Worm (Caenorhabditis elegans) whole organism, late embryonic: ENCODE measurements around the gene C14A4.12.

Source experiments
- K09A11.1 ChIP-seq: sonication (generic microtip); optimal IDR thresholded peaks from 2 replicates; lab custom pipeline; 2017; ENCODE audit warnings: antibody characterized with exemption, mild to moderate bottlenecking, missing genetic modification characterization, missing compliant biosample characterization; ENCODE audit not compliant: insufficient read depth
- T23F11.4 ChIP-seq: fragments of 200-800 bp; sonication (Bioruptor generic); optimal IDR thresholded peaks from 2 replicates; lab custom pipeline; 2018; ENCODE audit warnings: mild to moderate bottlenecking, missing genetic modification characterization, missing compliant biosample characterization
- Y22D7AL.16 ChIP-seq: sonication (generic microtip); optimal IDR thresholded peaks from 2 replicates; lab custom pipeline; 2016; ENCODE audit warnings: missing genetic modification characterization, missing compliant biosample characterization
- ceh-18 ChIP-seq: sonication (generic microtip); optimal IDR thresholded peaks from 2 replicates; lab custom pipeline; 2016; ENCODE audit warnings: missing genetic modification characterization, missing compliant biosample characterization
- ceh-2 ChIP-seq: sonication (generic microtip); optimal IDR thresholded peaks from 2 replicates; lab custom pipeline; 2016; ENCODE audit warnings: missing genotype, missing genetic modification characterization, missing compliant biosample characterization
- ceh-22 ChIP-seq: sonication (generic microtip); optimal IDR thresholded peaks from 2 replicates; lab custom pipeline; 2017; ENCODE audit warnings: missing biosample characterization, missing genetic modification characterization
- ceh-24 ChIP-seq: sonication (generic microtip); optimal IDR thresholded peaks from 2 replicates; lab custom pipeline; 2016; ENCODE audit warnings: mild to moderate bottlenecking, missing genetic modification characterization, missing compliant biosample characterization
- ceh-31 ChIP-seq: sonication (generic microtip); optimal IDR thresholded peaks from 2 replicates; lab custom pipeline; 2016; ENCODE audit warnings: missing genetic modification characterization, missing compliant biosample characterization
- ceh-34 ChIP-seq: sonication (generic microtip); optimal IDR thresholded peaks from 2 replicates; lab custom pipeline; 2016; ENCODE audit warnings: mild to moderate bottlenecking, missing genetic modification characterization, missing compliant biosample characterization
- ceh-45 ChIP-seq: fragments of 200-800 bp; sonication (Bioruptor generic); IDR thresholded peaks from 2 replicates; pipeline ENCODE4 v1.3.6; 2022; ENCODE audit warnings: missing genetic modification reagents, missing genetic modification characterization, missing compliant biosample characterization
- ceh-48 ChIP-seq: sonication (generic microtip); optimal IDR thresholded peaks from 2 replicates; lab custom pipeline; 2016; ENCODE audit warnings: missing genetic modification characterization, inconsistent platforms, missing compliant biosample characterization
- ceh-6 ChIP-seq: fragments of 200-800 bp; sonication (Bioruptor generic); optimal IDR thresholded peaks from 2 replicates; lab custom pipeline; 2018; ENCODE audit warnings: mild to moderate bottlenecking, missing genetic modification characterization, missing compliant biosample characterization
- che-1 ChIP-seq: sonication (generic microtip); optimal IDR thresholded peaks from 2 replicates; lab custom pipeline; 2016; ENCODE audit warnings: mild to moderate bottlenecking, missing genetic modification characterization, missing compliant biosample characterization
- dmd-4 ChIP-seq: sonication (generic microtip); optimal IDR thresholded peaks from 2 replicates; lab custom pipeline; 2016; ENCODE audit warnings: borderline replicate concordance, missing genetic modification characterization, missing compliant biosample characterization
- dve-1 ChIP-seq: sonication (generic microtip); optimal IDR thresholded peaks from 2 replicates; lab custom pipeline; 2017; ENCODE audit warnings: antibody characterized with exemption, mild to moderate bottlenecking, missing genetic modification characterization, missing compliant biosample characterization
- ets-4 ChIP-seq: sonication (generic microtip); optimal IDR thresholded peaks from 2 replicates; lab custom pipeline; 2016; ENCODE audit warnings: missing genetic modification characterization, missing compliant biosample characterization
- fkh-10 ChIP-seq: fragments of 150-350 bp; optimal IDR thresholded peaks from 2 replicates; lab custom pipeline; 2014; ENCODE audit warnings: missing biosample characterization, missing genetic modification reagents, missing genetic modification characterization
- hlh-15 ChIP-seq: sonication (generic microtip); optimal IDR thresholded peaks from 2 replicates; lab custom pipeline; 2016; ENCODE audit warnings: missing genetic modification characterization, missing compliant biosample characterization
- hlh-30 ChIP-seq: sonication (generic microtip); optimal IDR thresholded peaks from 2 replicates; lab custom pipeline; 2017; ENCODE audit warnings: antibody characterized with exemption, missing genetic modification characterization, missing compliant biosample characterization; ENCODE audit not compliant: insufficient read depth
- hlh-6 ChIP-seq: sonication (generic microtip); optimal IDR thresholded peaks from 2 replicates; lab custom pipeline; 2016; ENCODE audit warnings: missing genotype, missing genetic modification characterization, missing compliant biosample characterization
- hlh-8 ChIP-seq: sonication (generic microtip); optimal IDR thresholded peaks from 2 replicates; lab custom pipeline; 2016; ENCODE audit warnings: missing genotype, missing genetic modification characterization, missing compliant biosample characterization
- lin-11 ChIP-seq: fragments of 200-800 bp; sonication (Bioruptor generic); optimal IDR thresholded peaks from 2 replicates; lab custom pipeline; 2018; ENCODE audit warnings: mild to moderate bottlenecking, missing genetic modification characterization, missing compliant biosample characterization
- madf-2 ChIP-seq: sonication (generic microtip); optimal IDR thresholded peaks from 2 replicates; lab custom pipeline; 2017; ENCODE audit warnings: missing genetic modification characterization, missing compliant biosample characterization
- mec-3 ChIP-seq: sonication (generic microtip); optimal IDR thresholded peaks from 2 replicates; lab custom pipeline; 2016; ENCODE audit warnings: borderline replicate concordance, missing genetic modification characterization, missing compliant biosample characterization
- nfya-1 ChIP-seq: sonication (generic microtip); optimal IDR thresholded peaks from 2 replicates; lab custom pipeline; 2017; ENCODE audit warnings: missing genetic modification characterization, mild to moderate bottlenecking, missing compliant biosample characterization, antibody characterized with exemption, moderate library complexity
- nhr-11 ChIP-seq: fragments of 150-350 bp; optimal IDR thresholded peaks from 2 replicates; lab custom pipeline; 2014; ENCODE audit warnings: missing biosample characterization, missing genetic modification characterization
- odd-2 ChIP-seq: sonication (generic microtip); optimal IDR thresholded peaks from 2 replicates; lab custom pipeline; 2017; ENCODE audit warnings: antibody characterized with exemption, mild to moderate bottlenecking, missing genetic modification characterization, missing compliant biosample characterization
- pag-3 ChIP-seq: sonication (generic microtip); optimal IDR thresholded peaks from 2 replicates; lab custom pipeline; 2016; ENCODE audit warnings: missing compliant biosample characterization, missing genetic modification characterization, borderline replicate concordance
- pat-9 ChIP-seq: fragments of 200-800 bp; sonication (Bioruptor generic); optimal IDR thresholded peaks from 2 replicates; lab custom pipeline; 2018; ENCODE audit warnings: mild to moderate bottlenecking, missing genetic modification characterization, moderate library complexity, missing compliant biosample characterization
- pha-2 ChIP-seq: sonication (generic microtip); optimal IDR thresholded peaks from 2 replicates; lab custom pipeline; 2017; ENCODE audit warnings: mild to moderate bottlenecking, missing genetic modification characterization, missing compliant biosample characterization
- pros-1 ChIP-seq: fragments of 150-350 bp; optimal IDR thresholded peaks from 2 replicates; lab custom pipeline; 2014; ENCODE audit warnings: missing biosample characterization, missing genetic modification reagents, missing genetic modification characterization
- sdc-2 ChIP-seq: sonication (generic microtip); optimal IDR thresholded peaks from 2 replicates; lab custom pipeline; 2016; ENCODE audit warnings: missing genotype, missing genetic modification characterization, missing compliant biosample characterization
- sox-2 ChIP-seq: fragments of 200-800 bp; sonication (Bioruptor generic); IDR thresholded peaks from 2 replicates; pipeline ENCODE4 v1.3.6; 2022; ENCODE audit warnings: missing genetic modification reagents, missing genetic modification characterization, missing compliant biosample characterization
- sox-4 ChIP-seq: sonication (generic microtip); optimal IDR thresholded peaks from 2 replicates; lab custom pipeline; 2017; ENCODE audit warnings: mild to moderate bottlenecking, missing genetic modification characterization, inconsistent platforms, missing compliant biosample characterization
- tbx-2 ChIP-seq: sonication (generic microtip); optimal IDR thresholded peaks from 2 replicates; lab custom pipeline; 2016; ENCODE audit warnings: missing genetic modification characterization, missing compliant biosample characterization
- ttx-3 ChIP-seq: sonication (generic microtip); optimal IDR thresholded peaks from 2 replicates; lab custom pipeline; 2016; ENCODE audit warnings: missing genetic modification reagents, missing genetic modification characterization, missing compliant biosample characterization
- unc-3 ChIP-seq, 2 experiments: fragments of 200-800 bp in 1 of 2; sonication (Bioruptor generic) in 1 of 2; sonication (generic microtip) in 1 of 2; conservative IDR thresholded peaks in 1 of 2; optimal IDR thresholded peaks in 1 of 2; 2 replicates each; pipeline versions ENCODE4 v1.3.6 to Lab custom; 2016 to 2022; ENCODE audit warnings: missing compliant biosample characterization in 2 of 2, missing genetic modification characterization in 2 of 2, missing genetic modification reagents in 1 of 2
- unc-42 ChIP-seq: sonication (generic microtip); optimal IDR thresholded peaks from 2 replicates; lab custom pipeline; 2016; ENCODE audit warnings: missing genotype, missing genetic modification characterization, missing compliant biosample characterization
- unc-55 ChIP-seq: sonication (generic microtip); optimal IDR thresholded peaks from 2 replicates; lab custom pipeline; 2017; ENCODE audit warnings: missing biosample characterization, missing genetic modification reagents, missing genetic modification characterization
- zip-5 ChIP-seq: sonication (generic microtip); optimal IDR thresholded peaks from 2 replicates; lab custom pipeline; 2016; ENCODE audit warnings: missing genetic modification characterization, missing compliant biosample characterization

The C14A4.12 gene

ce11 chrII:10563368-10563767, 49.5 kb upstream of the C14A4.12 start, which contains the start of gene cdc-48.1 (continued):
- TF ChIP-seq zip-5 (tag; lab: Kevin White, UChicago) (peak; percentile 30), tbx-2 (tag; lab: Kevin White, UChicago) (peak; percentile 99), ceh-22 (tag; lab: Kevin White, UChicago) (no peak), sox-4 (peak; percentile 68), odd-2 (no peak), unc-3 (GFP tag; conservative IDR thresholded peaks at IDR 0.05; lab: Robert Waterston, UW) (peak; percentile 76), unc-3 (tag; optimal IDR thresholded peaks at IDR 0.05; lab: Kevin White, UChicago) (peak; percentile 92), hlh-8 (tag; lab: Kevin White, UChicago) (peak; percentile 87), dmd-4 (peak; percentile 70), ceh-6 (GFP tag; lab: Kevin White, UChicago) (peak; percentile 68), ceh-24 (peak; percentile 57), K09A11.1 (tag; lab: Kevin White, UChicago) (peak; percentile 90), ceh-48 (tag; lab: Kevin White, UChicago) (peak; percentile 81), ets-4 (tag; lab: Kevin White, UChicago) (peak; percentile 95), pha-2 (tag; lab: Kevin White, UChicago) (peak; percentile 82), madf-2 (peak; percentile 81), che-1 (peak; percentile 51), nhr-11 (peak; percentile 100), T23F11.4 (GFP tag; lab: Kevin White, UChicago) (peak; percentile 85), ceh-34 (tag; lab: Kevin White, UChicago) (peak; percentile 99), fkh-10 (GFP tag; lab: Kevin White, UChicago) (peak; percentile 92), ceh-18 (tag; lab: Kevin White, UChicago) (peak; percentile 100), unc-42 (tag; lab: Kevin White, UChicago) (peak; percentile 100), lin-11 (tag; lab: Kevin White, UChicago) (peak; percentile 70)

DNA sequence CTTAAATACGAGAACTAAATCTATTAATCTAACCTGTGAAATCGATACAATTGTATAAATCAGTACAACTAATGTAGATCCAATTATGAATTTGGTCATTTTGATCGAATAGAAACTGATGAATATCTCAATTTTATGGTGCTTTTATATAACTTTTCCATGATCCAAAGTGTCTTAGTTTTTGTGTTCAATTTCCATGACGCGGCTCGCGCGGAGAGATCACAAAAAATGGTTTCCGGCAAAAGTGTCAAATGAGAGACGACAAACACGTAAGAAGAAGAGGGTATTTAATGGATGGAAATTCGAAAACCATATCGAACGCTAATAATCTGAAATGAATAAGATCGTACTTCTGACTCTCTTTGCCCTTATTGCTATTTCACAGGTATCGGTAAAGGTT, 48.3 kb upstream of the C14A4.12 start, which contains the start of the genes C06A1.6 and C06A1.7:
C06A1.6 (minus strand) TSS at position 101 of the 400 bp plus-strand sequence.
C06A1.7 (plus strand) TSS at position 314 of the 400 bp plus-strand sequence.
- TF ChIP-seq ceh-6 (GFP tag; lab: Kevin White, UChicago) (no peak), ceh-34 (tag; lab: Kevin White, UChicago) (no peak), unc-55 (no peak), hlh-15 (tag; lab: Kevin White, UChicago) (no peak), ceh-31 (no peak)

DNA sequence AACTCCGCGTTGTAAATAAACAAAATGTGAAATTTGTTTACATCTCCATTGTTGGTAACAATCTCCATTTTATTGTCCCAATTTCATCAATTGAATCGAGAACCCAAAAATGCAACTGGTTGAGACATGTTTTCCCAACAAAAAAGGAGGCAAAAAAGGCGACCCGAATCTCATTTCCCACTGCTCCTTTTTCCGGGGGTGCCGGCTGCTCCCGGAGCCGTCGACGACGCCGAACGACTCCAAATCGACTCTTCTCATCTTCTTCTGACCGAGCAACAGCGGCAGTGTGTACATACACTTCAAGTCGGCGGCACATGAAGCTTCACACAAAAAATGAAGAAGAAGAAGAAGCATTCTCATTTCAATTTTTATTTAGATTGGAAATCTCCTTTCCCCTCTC, 46.4 kb upstream of the C14A4.12 start:
- no peak for TF ChIP-seq mec-3 (tag; lab: Kevin White, UChicago)
- TF ChIP-seq hlh-6 = no peak
- TF ChIP-seq pha-2 (tag; lab: Kevin White, UChicago) = no peak

DNA sequence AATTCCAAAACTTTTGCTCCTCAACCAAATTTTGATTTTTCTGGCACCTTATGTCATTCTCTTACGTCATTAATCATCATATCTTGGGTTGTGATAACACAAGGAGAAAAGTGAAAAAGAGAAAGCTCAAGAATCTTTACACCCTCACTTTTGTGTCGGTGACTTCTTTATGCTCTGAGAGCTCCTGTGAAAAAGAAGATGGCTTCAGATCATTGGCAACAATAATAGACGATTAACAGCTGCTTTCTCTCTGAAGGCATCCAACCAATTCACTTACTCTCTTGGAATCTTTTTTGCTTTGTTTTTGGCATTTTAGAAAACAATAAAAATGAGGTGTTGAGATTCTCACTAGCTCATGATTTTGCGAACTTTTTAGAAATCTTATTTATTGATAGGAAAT, 43.3 kb upstream of the C14A4.12 start:
- TF ChIP-seq odd-2 = no peak
- peak; percentile 13 for TF ChIP-seq unc-55
- no peak for TF ChIP-seq ceh-2 (tag; lab: Kevin White, UChicago)
- no peak for TF ChIP-seq unc-42 (tag; lab: Kevin White, UChicago)
- TF ChIP-seq pat-9 (tag; lab: Kevin White, UChicago) = no peak
- TF ChIP-seq pag-3 (tag; lab: Kevin White, UChicago) = no peak
- TF ChIP-seq ceh-31 = no peak
- no peak for TF ChIP-seq hlh-15 (tag; lab: Kevin White, UChicago)
- no peak for TF ChIP-seq hlh-30 (tag; lab: Kevin White, UChicago)
- TF ChIP-seq, all 69 proteins: peak for 1

ce11 chrII:10570302-10570701, 42.5 kb upstream of the C14A4.12 start, which contains the start of gene txt-13:
TSS of gene txt-13 (plus strand) at chrII:10570602.
- no peak for TF ChIP-seq zip-5 (tag; lab: Kevin White, UChicago)
- no peak for TF ChIP-seq dve-1 (tag; lab: Kevin White, UChicago)
- TF ChIP-seq hlh-15 (tag; lab: Kevin White, UChicago) = no peak
- no peak for TF ChIP-seq sdc-2 (tag; lab: Kevin White, UChicago)
- TF ChIP-seq pros-1 = no peak
- no peak for TF ChIP-seq Y22D7AL.16 (tag; lab: Kevin White, UChicago)
- no peak for TF ChIP-seq sox-2 (GFP tag; lab: Robert Waterston, UW)
- TF ChIP-seq ttx-3 (tag; lab: Kevin White, UChicago) = no peak
- no peak for TF ChIP-seq nfya-1
- TF ChIP-seq che-1 = no peak
- TF ChIP-seq hlh-6 = no peak
- TF ChIP-seq ceh-45 = no peak
- TF ChIP-seq dmd-4 = no peak
